Fruit fly (Drosophila melanogaster) whole organism, wandering third instar larva: ENCODE measurements around the gene Spx.
A peak's percentile ranks its signal among the peaks of the same experiment; 100 is the strongest.

ENCODE experiments used
- Abd-B ChIP-seq: fragments of >200 bp; optimal IDR thresholded peaks from 2 replicates; lab custom pipeline; 2017; ENCODE audit warnings: missing biosample characterization, missing genetic modification characterization
- CG32264 ChIP-seq: fragments of 200-800 bp; sonication (Bioruptor generic); optimal IDR thresholded peaks from 2 replicates; lab custom pipeline; 2016; ENCODE audit warnings: missing biosample characterization, missing genetic modification characterization
- CrebA ChIP-seq: fragments of 200-800 bp; sonication (Bioruptor generic); optimal IDR thresholded peaks from 2 replicates; lab custom pipeline; 2016; ENCODE audit warnings: missing biosample characterization, mild to moderate bottlenecking, missing genetic modification characterization, borderline replicate concordance
- Dfd ChIP-seq: fragments of >200 bp; optimal IDR thresholded peaks from 2 replicates; lab custom pipeline; 2017; ENCODE audit warnings: missing biosample characterization, missing genetic modification characterization
- Dif ChIP-seq: fragments of 200-275, 200-300 bp; sonication (Bioruptor generic); optimal IDR thresholded peaks from 2 replicates; lab custom pipeline; 2018; ENCODE audit warnings: missing biosample characterization, missing genetic modification characterization; ENCODE audit not compliant: partially characterized antibody
- GATAd ChIP-seq: sonication (Bioruptor generic); optimal IDR thresholded peaks from 2 replicates; lab custom pipeline; 2016; ENCODE audit warnings: missing biosample characterization, missing genetic modification characterization
- HLH106 ChIP-seq: fragments of 200-800 bp; optimal IDR thresholded peaks from 3 replicates; lab custom pipeline; 2019; ENCODE audit warnings: missing biosample characterization, mild to moderate bottlenecking, missing genetic modification characterization, moderate library complexity
- Hnf4 ChIP-seq: fragments of 200-800 bp; sonication (Bioruptor generic); optimal IDR thresholded peaks from 2 replicates; lab custom pipeline; 2016; ENCODE audit warnings: missing biosample characterization, mild to moderate bottlenecking, missing genetic modification characterization
- Hr78 ChIP-seq: fragments of >200 bp; optimal IDR thresholded peaks from 2 replicates; lab custom pipeline; 2017; ENCODE audit warnings: missing biosample characterization, missing genetic modification characterization
- Hr83 ChIP-seq: fragments of 200-300 bp; sonication (Bioruptor generic); optimal IDR thresholded peaks from 2 replicates; lab custom pipeline; 2016; ENCODE audit warnings: missing biosample characterization, mild to moderate bottlenecking, missing genetic modification characterization, moderate library complexity; ENCODE audit not compliant: poor library complexity, severe bottlenecking
- Jra ChIP-seq: sonication (Bioruptor generic); optimal IDR thresholded peaks from 2 replicates; lab custom pipeline; 2016; ENCODE audit warnings: missing biosample characterization, missing genetic modification characterization
- Mio ChIP-seq: sonication (Bioruptor generic); optimal IDR thresholded peaks from 2 replicates; lab custom pipeline; 2016; ENCODE audit warnings: missing biosample characterization, missing genetic modification characterization
- Myc ChIP-seq: fragments of >200 bp; optimal IDR thresholded peaks from 2 replicates; lab custom pipeline; 2017
- OdsH ChIP-seq: fragments of 200-800 bp; sonication (Bioruptor generic); optimal IDR thresholded peaks from 2 replicates; lab custom pipeline; 2016; ENCODE audit warnings: missing biosample characterization, mild to moderate bottlenecking, missing genetic modification characterization
- Rel ChIP-seq, 2 experiments: fragments of 200-800 bp; sonication (Bioruptor generic) in 1 of 2; optimal IDR thresholded peaks; 2 replicates in 1 of 2; 3 replicates in 1 of 2; lab custom pipeline; 2016 to 2019; ENCODE audit warnings: mild to moderate bottlenecking in 2 of 2, missing biosample characterization in 2 of 2, missing genetic modification characterization in 2 of 2, moderate library complexity in 1 of 2
- Vsx2 ChIP-seq: fragments of 200-300, 225-300 bp; sonication (Bioruptor generic); optimal IDR thresholded peaks from 2 replicates; lab custom pipeline; 2018; ENCODE audit warnings: missing biosample characterization, missing genetic modification characterization; ENCODE audit not compliant: partially characterized antibody
- br ChIP-seq: fragments of 200-800 bp; sonication (Bioruptor generic); optimal IDR thresholded peaks from 2 replicates; lab custom pipeline; 2016; ENCODE audit warnings: missing biosample characterization, missing genetic modification characterization
- dl ChIP-seq, 2 experiments: fragments of 175-275, 200-275 bp in 1 of 2; fragments of 200-275 bp in 1 of 2; sonication (Bioruptor generic); optimal IDR thresholded peaks; lab custom pipeline; 2018; ENCODE audit warnings: mild to moderate bottlenecking in 2 of 2, missing biosample characterization in 2 of 2, missing genetic modification characterization in 2 of 2, moderate library complexity in 2 of 2; ENCODE audit not compliant: partially characterized antibody in 2 of 2, insufficient read depth in 1 of 2
- dmrt93B ChIP-seq: fragments of 200-800 bp; sonication (Bioruptor generic); optimal IDR thresholded peaks from 2 replicates; lab custom pipeline; 2018; ENCODE audit warnings: missing biosample characterization, mild to moderate bottlenecking, missing genetic modification characterization
- dsf ChIP-seq: sonication (Bioruptor generic); optimal IDR thresholded peaks from 2 replicates; lab custom pipeline; 2016; ENCODE audit warnings: missing biosample characterization, missing genetic modification characterization, borderline replicate concordance
- ey ChIP-seq: fragments of 200-800 bp; sonication (Bioruptor generic); optimal IDR thresholded peaks from 2 replicates; lab custom pipeline; 2016; ENCODE audit warnings: missing biosample characterization, missing genetic modification characterization
- foxo ChIP-seq, 2 experiments: fragments of 200-800 bp; sonication (Bioruptor generic); optimal IDR thresholded peaks; 2 replicates in 1 of 2; 3 replicates in 1 of 2; lab custom pipeline; 2016 to 2017; ENCODE audit warnings: missing biosample characterization in 2 of 2, missing genetic modification characterization in 2 of 2
- fru ChIP-seq: fragments of 200-800 bp; sonication (Bioruptor generic); optimal IDR thresholded peaks from 3 replicates; lab custom pipeline; 2016; ENCODE audit warnings: missing biosample characterization, mild to moderate bottlenecking, missing genetic modification characterization
- h ChIP-seq: fragments of 200-800 bp; sonication (Bioruptor generic); optimal IDR thresholded peaks from 3 replicates; lab custom pipeline; 2016; ENCODE audit warnings: missing biosample characterization, mild to moderate bottlenecking, missing genetic modification characterization
- jim ChIP-seq: fragments of 175-275, 200-325 bp; sonication (Bioruptor generic); optimal IDR thresholded peaks from 2 replicates; lab custom pipeline; 2016; ENCODE audit warnings: missing biosample characterization, mild to moderate bottlenecking, missing genetic modification characterization
- lola ChIP-seq: fragments of >200 bp; optimal IDR thresholded peaks from 2 replicates; lab custom pipeline; 2017; ENCODE audit warnings: missing biosample characterization, missing genetic modification characterization
- pan ChIP-seq: fragments of >200 bp; optimal IDR thresholded peaks from 2 replicates; lab custom pipeline; 2017
- psq ChIP-seq: fragments of 200-800 bp; sonication (Bioruptor generic); optimal IDR thresholded peaks from 3 replicates; lab custom pipeline; 2017; ENCODE audit warnings: missing biosample characterization, mild to moderate bottlenecking, missing genetic modification characterization, moderate library complexity
- rgr ChIP-seq: fragments of 200-800 bp; sonication (Bioruptor generic); optimal IDR thresholded peaks from 3 replicates; lab custom pipeline; 2016; ENCODE audit warnings: missing biosample characterization, mild to moderate bottlenecking, missing genetic modification characterization
- sv ChIP-seq: fragments of 200-800 bp; sonication (Bioruptor generic); optimal IDR thresholded peaks from 3 replicates; lab custom pipeline; 2016; ENCODE audit warnings: missing biosample characterization, missing genetic modification characterization
- tai ChIP-seq: sonication (Bioruptor generic); optimal IDR thresholded peaks from 2 replicates; lab custom pipeline; 2016; ENCODE audit warnings: missing biosample characterization, missing genetic modification characterization
- woc ChIP-seq: sonication (Bioruptor generic); optimal IDR thresholded peaks from 2 replicates; lab custom pipeline; 2016; ENCODE audit warnings: missing biosample characterization, mild to moderate bottlenecking, missing genetic modification characterization

The Spx gene

DNA sequence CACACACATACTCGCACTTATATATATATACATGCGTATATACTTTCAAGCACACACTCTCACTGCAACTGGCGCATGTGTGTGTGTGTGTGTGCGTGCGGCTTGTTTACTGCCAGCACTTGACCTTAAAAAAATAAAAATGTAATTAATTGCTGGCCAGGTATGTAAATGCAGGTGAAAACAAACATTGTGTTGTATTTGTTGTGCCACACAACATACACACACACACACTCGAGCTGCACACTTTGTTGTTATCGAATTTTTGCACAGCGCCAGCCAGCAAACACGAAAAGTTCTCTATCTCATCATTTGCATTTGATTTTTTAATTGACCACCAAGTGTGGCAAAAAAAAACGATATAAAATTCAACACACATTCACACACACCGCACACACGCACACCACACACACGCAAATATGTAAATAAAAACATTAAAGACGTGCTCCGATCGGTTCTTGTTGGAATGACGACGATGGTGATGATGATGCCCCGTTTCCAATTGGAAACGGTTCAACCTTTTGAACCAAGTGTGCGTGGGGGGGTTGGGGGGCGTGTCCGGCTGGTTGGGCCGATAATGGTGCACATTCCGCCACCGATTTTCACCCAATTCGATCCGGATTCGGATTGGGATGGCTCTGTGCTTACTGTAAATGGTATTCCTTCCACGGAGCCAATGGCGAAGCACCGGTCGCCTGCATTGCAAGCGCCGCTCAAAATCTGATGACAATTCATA is 839 bp upstream of the Spx start:
- no peak for TF ChIP-seq Abd-B (GFP tag; lab: Kevin White, UChicago)
- no peak for TF ChIP-seq sv (GFP tag; lab: Kevin White, UChicago)
- no peak for TF ChIP-seq Jra (GFP tag; lab: Kevin White, UChicago)
- no peak for TF ChIP-seq dmrt93B
- TF ChIP-seq Vsx2, result no peak

DNA sequence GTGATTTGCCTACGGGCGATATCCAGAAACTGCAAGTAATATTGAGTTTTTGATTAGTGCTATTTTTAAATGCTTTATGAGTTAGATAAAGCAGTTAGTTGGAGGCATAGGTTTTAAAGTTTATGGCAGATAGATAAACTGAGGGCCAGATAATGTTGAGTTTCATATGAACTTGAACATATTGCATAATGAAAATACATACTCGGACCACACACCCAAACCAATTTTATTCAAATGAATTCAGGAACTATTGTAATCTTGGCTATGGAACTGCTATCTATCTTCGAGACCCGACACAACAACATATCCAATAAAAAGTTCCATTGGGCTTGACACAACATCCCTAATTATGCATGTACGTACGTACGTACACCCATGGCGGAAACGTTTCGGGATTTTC is 4.1 kb downstream of the Spx start:
- TF ChIP-seq Vsx2 (no peak), psq (GFP tag; lab: Kevin White, UChicago) (no peak), foxo (GFP tag; optimal IDR thresholded peaks at IDR 0.05; lab: Kevin White, UChicago) (no peak), br (GFP tag; lab: Kevin White, UChicago) (no peak), dsf (no peak), pan (lab: Kevin White, UChicago) (no peak), HLH106 (no peak), Dif (GFP tag; lab: Kevin White, UChicago) (no peak), lola (no peak), ey (GFP tag; lab: Kevin White, UChicago) (no peak), rgr (GFP tag; lab: Kevin White, UChicago) (no peak), CrebA (GFP tag; lab: Kevin White, UChicago) (no peak)

- TF ChIP-seq Myc (no peak), OdsH (GFP tag; lab: Kevin White, UChicago) (no peak), pan (lab: Kevin White, UChicago) (no peak), tai (GFP tag; lab: Kevin White, UChicago) (no peak), jim (no peak), fru (GFP tag; lab: Kevin White, UChicago) (no peak), Mio (no peak), CG32264 (no peak), Hnf4 (GFP tag; lab: Kevin White, UChicago) (peak; percentile 10), rgr (GFP tag; lab: Kevin White, UChicago) (peak; percentile 11), Dfd (GFP tag; lab: Kevin White, UChicago) (no peak), Vsx2 (no peak), Hr83 (GFP tag; lab: Kevin White, UChicago) (peak; percentile 24), lola (no peak), dmrt93B (no peak), sv (GFP tag; lab: Kevin White, UChicago) (no peak), h (GFP tag; lab: Kevin White, UChicago) (peak; percentile 17), ey (GFP tag; lab: Kevin White, UChicago) (no peak), woc (GFP tag; lab: Kevin White, UChicago) (peak; percentile 36), dl (GFP tag; optimal IDR thresholded peaks at IDR 0.05; lab: Kevin White, UChicago; ENCODE audit: insufficient read depth in 1 of 2, partially characterized antibody in 2 of 2) (no peak), Jra (GFP tag; lab: Kevin White, UChicago) (no peak), HLH106 (no peak), Rel (GFP tag; optimal IDR thresholded peaks at IDR 0.05; lab: Kevin White, UChicago) (no peak), Rel (tag; optimal IDR thresholded peaks at IDR 0.05; lab: Kevin White, UChicago) (peak; percentile 67), Dif (GFP tag; lab: Kevin White, UChicago) (no peak), foxo (GFP tag; optimal IDR thresholded peaks at IDR 0.05; lab: Kevin White, UChicago) (peak in 1 of 2 experiments; percentile 11), psq (GFP tag; lab: Kevin White, UChicago) (no peak), Hr78 (no peak), Abd-B (GFP tag; lab: Kevin White, UChicago) (no peak), GATAd (no peak)
Observed at dm6 chrX:6260900-6261299, 5.3 kb downstream of the Spx start, which contains the start of gene Josd. Gene Josd (plus strand): TSS chrX:6261169.

- TF ChIP-seq Hr78 (no peak), sv (GFP tag; lab: Kevin White, UChicago) (peak; percentile 36), CG32264 (no peak), dsf (no peak), lola (no peak)
Observed at dm6 chrX:6263614-6264130, 8.1 kb downstream of the Spx start.
